Worm (Caenorhabditis elegans): Measurements from ENCODE around the gene Y49F6B.13.

ce11 chrII:3459199-3459598 lies 12.3 kb downstream of the Y49F6B.13 start:
- TF ChIP-seq K02D7.2 (tag; optimal IDR thresholded peaks at IDR 0.05) (no peak), pha-2 (tag; optimal IDR thresholded peaks at IDR 0.05) (no peak), nhr-232 (tag; optimal IDR thresholded peaks at IDR 0.05) (no peak)

Data from whole organism, late embryonic.